Fruit fly (Drosophila melanogaster): ENCODE results near the gene elg1.

Gene elg1

DNA sequence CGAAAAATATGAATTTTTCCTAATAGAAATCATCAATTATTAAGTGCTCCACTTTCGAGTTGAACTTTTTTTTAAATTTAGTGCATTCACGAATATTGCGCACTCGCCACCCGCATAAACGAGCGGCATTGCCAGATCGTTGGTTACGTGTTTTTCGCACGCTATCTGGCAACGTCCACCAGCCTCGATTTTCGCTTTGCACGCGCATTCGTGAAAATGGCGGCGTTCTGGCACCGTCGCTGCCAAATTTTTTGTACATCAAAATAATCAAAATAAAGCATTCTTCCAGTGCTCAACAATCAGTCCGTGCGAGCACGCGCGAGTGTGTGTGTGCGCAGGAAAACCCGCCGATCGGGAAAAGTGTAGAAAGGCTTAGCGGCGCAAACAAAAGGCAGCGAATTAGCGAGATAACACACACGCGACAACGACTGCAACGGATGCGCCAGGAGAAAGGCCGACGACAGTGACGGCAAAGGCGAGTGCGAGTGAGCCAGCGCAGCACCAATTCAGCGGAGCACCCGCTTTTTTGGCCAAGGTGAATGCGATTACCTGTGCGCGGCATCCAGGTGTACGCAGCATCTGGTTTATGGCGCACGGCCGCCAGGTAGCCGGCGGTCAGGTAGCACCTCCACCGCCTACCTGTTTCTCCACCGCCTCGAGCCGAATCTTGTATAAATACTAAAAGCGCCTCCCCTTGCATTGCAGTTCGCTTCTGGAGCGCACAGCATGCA, 18.1 kb upstream of the elg1 start (continued):
- TF ChIP-seq Hmx (GFP tag; optimal IDR thresholded peaks at IDR 0.05): peak; percentile 68
- TF ChIP-seq pho (GFP tag; optimal IDR thresholded peaks at IDR 0.05): peak; percentile 93
- TF ChIP-seq sr (GFP tag; IDR thresholded peaks at IDR 0.05): peak; percentile 26; the same call in 1 of the 3 replicates
- TF ChIP-seq CG11085 (GFP tag; IDR thresholded peaks at IDR 0.05): 0 out of 2 replicates have a peak, but pooled peaks have one; percentile 65
- TF ChIP-seq klu (GFP tag; IDR thresholded peaks at IDR 0.05): peak; percentile 55; the same call in 1 of the 2 replicates
- TF ChIP-seq otp (GFP tag; IDR thresholded peaks at IDR 0.05): no peak; the same call in 2 of the 3 replicates
- TF ChIP-seq HLHmδ (GFP tag; optimal IDR thresholded peaks at IDR 0.05): peak; percentile 46
- peak; percentile 82 for TF ChIP-seq maf-S (GFP tag; optimal IDR thresholded peaks at IDR 0.05)
- TF ChIP-seq CG4707 (GFP tag; optimal IDR thresholded peaks at IDR 0.05): no peak
- TF ChIP-seq lilli (GFP tag; optimal IDR thresholded peaks at IDR 0.05): peak; percentile 94
- TF ChIP-seq tup (GFP tag; optimal IDR thresholded peaks at IDR 0.05): peak; percentile 75
- peak; percentile 21 for TF ChIP-seq CG7928 (GFP tag; optimal IDR thresholded peaks at IDR 0.05)
- TF ChIP-seq CG31365 (tag; optimal IDR thresholded peaks at IDR 0.05): peak; percentile 69
- TF ChIP-seq CG13287 (GFP tag; IDR thresholded peaks at IDR 0.05; ENCODE audit: partially characterized antibody): peak; percentile 79
- TF ChIP-seq gsb (GFP tag; IDR thresholded peaks at IDR 0.05): 0 out of 2 replicates have a peak, but pooled peaks have one; percentile 23
- TF ChIP-seq Ada2b (GFP tag; IDR thresholded peaks at IDR 0.05): peak; percentile 71
- TF ChIP-seq usp (GFP tag; optimal IDR thresholded peaks at IDR 0.05): no peak
- peak; percentile 65 for TF ChIP-seq CG18764 (GFP tag; optimal IDR thresholded peaks at IDR 0.05)
- peak; percentile 51 for TF ChIP-seq CG6272 (GFP tag; IDR thresholded peaks at IDR 0.05)
- no peak for TF ChIP-seq Eip74EF (GFP tag; optimal IDR thresholded peaks at IDR 0.05)
- TF ChIP-seq wor (GFP tag; IDR thresholded peaks at IDR 0.05): peak; percentile 41
- no peak for TF ChIP-seq CG6654 (GFP tag; optimal IDR thresholded peaks at IDR 0.05)
- peak; percentile 83 for TF ChIP-seq tx (GFP tag; optimal IDR thresholded peaks at IDR 0.05)
- TF ChIP-seq Stat92E (GFP tag; optimal IDR thresholded peaks at IDR 0.05): peak in 1 of 3 experiments; percentile 70
- no peak for TF ChIP-seq MTF-1 (GFP tag; optimal IDR thresholded peaks at IDR 0.05; ENCODE audit: borderline replicate concordance)
- TF ChIP-seq Adf1 (GFP tag; IDR thresholded peaks at IDR 0.05): peak; percentile 68
- TF ChIP-seq dmrt99B (tag; optimal IDR thresholded peaks at IDR 0.05): no peak
- peak; percentile 88 for TF ChIP-seq Bgb (GFP tag; IDR thresholded peaks at IDR 0.05; ENCODE audit: partially characterized antibody)
- peak; percentile 67 for TF ChIP-seq H2.0 (GFP tag; IDR thresholded peaks at IDR 0.05)
- peak; percentile 85 for TF ChIP-seq Atf6 (GFP tag; IDR thresholded peaks at IDR 0.05)
- TF ChIP-seq hb (GFP tag; IDR thresholded peaks at IDR 0.05; ENCODE audit: partially characterized antibody): no peak
- TF ChIP-seq Ssrp (tag; optimal IDR thresholded peaks at IDR 0.05): peak; percentile 75
- TF ChIP-seq gt (GFP tag; IDR thresholded peaks at IDR 0.05): no peak
- TF ChIP-seq CG7271 (tag; optimal IDR thresholded peaks at IDR 0.05): no peak
- peak; percentile 50 for TF ChIP-seq CG14965 (GFP tag; optimal IDR thresholded peaks at IDR 0.05; ENCODE audit: borderline replicate concordance)
- TF ChIP-seq her (GFP tag; optimal IDR thresholded peaks at IDR 0.05): peak; percentile 59
- TF ChIP-seq GATAe (GFP tag; conservative IDR thresholded peaks at IDR 0.05): no peak
- TF ChIP-seq CG3838 (GFP tag; optimal IDR thresholded peaks at IDR 0.05): peak; percentile 46
- TF ChIP-seq CG7372 (GFP tag; IDR thresholded peaks at IDR 0.05): 0 out of 2 replicates have a peak, but pooled peaks have one; percentile 52
- TF ChIP-seq NC2β (GFP tag; optimal IDR thresholded peaks at IDR 0.05): peak; percentile 73
- TF ChIP-seq en (GFP tag; optimal IDR thresholded peaks at IDR 0.05): peak; percentile 27
- TF ChIP-seq CG15073 (GFP tag; optimal IDR thresholded peaks at IDR 0.05): peak; percentile 32
- peak; percentile 75 to 77 for TF ChIP-seq chif (GFP tag; optimal IDR thresholded peaks at IDR 0.05)
- TF ChIP-seq CG7786 (GFP tag; optimal IDR thresholded peaks at IDR 0.05): peak; percentile 78
- peak; percentile 88 for TF ChIP-seq CG32532 (GFP tag; IDR thresholded peaks at IDR 0.05)
- peak; percentile 80 for TF ChIP-seq Mes4 (GFP tag; optimal IDR thresholded peaks at IDR 0.05)
- peak; percentile 67; the same call in 1 of the 2 replicates for TF ChIP-seq Rx (GFP tag; IDR thresholded peaks at IDR 0.05)
- no peak; the same call in 2 of the 3 replicates for TF ChIP-seq zen2 (GFP tag; IDR thresholded peaks at IDR 0.05; ENCODE audit: partially characterized antibody)
